Fruit fly (Drosophila melanogaster) whole organism, prepupa: ENCODE data around the gene CG32444.

Source experiments
- Blimp-1 ChIP-seq: fragments of 200-800 bp; sonication (Bioruptor generic); optimal IDR thresholded peaks from 3 replicates; lab custom pipeline; 2017; ENCODE audit warnings: missing biosample characterization, missing genetic modification characterization, mild to moderate bottlenecking, moderate library complexity, missing genetic modification reagents
- CG3919 ChIP-seq: fragments of 200-800 bp; sonication (Bioruptor generic); optimal IDR thresholded peaks from 3 replicates; lab custom pipeline; 2016; ENCODE audit warnings: missing biosample characterization, missing genetic modification characterization
- Eip78C ChIP-seq: fragments of 200-800 bp; sonication (Bioruptor generic); peaks from one replicate; lab custom pipeline; 2016; ENCODE audit warnings: missing biosample characterization, missing genetic modification characterization
- Eip93F ChIP-seq: fragments of 200-800 bp; sonication (Bioruptor generic); optimal IDR thresholded peaks from 2 replicates; lab custom pipeline; 2016; ENCODE audit warnings: missing biosample characterization, mild to moderate bottlenecking, missing genetic modification characterization
- Ets96B ChIP-seq: fragments of 200-800 bp; optimal IDR thresholded peaks from 2 replicates; lab custom pipeline; 2019; ENCODE audit warnings: missing biosample characterization, mild to moderate bottlenecking, missing genetic modification characterization, moderate library complexity
- Gug ChIP-seq: fragments of 200-800 bp; sonication (Bioruptor generic); IDR thresholded peaks from 2 replicates; pipeline ENCODE4 v1.3.6; 2022; ENCODE audit warnings: missing biosample characterization, missing genetic modification characterization
- Hr38 ChIP-seq: sonication (Bioruptor generic); optimal IDR thresholded peaks from 2 replicates; lab custom pipeline; 2016; ENCODE audit warnings: missing biosample characterization, missing genetic modification characterization
- Met ChIP-seq: fragments of 200-800 bp; sonication (Bioruptor generic); optimal IDR thresholded peaks from 3 replicates; lab custom pipeline; 2016; ENCODE audit warnings: missing biosample characterization, missing genetic modification characterization
- Sox14 ChIP-seq: fragments of 200-800 bp; sonication (Bioruptor generic); optimal IDR thresholded peaks from 3 replicates; lab custom pipeline; 2016; ENCODE audit warnings: missing biosample characterization, missing genetic modification characterization
- cyc ChIP-seq: fragments of 200-800 bp; sonication (Bioruptor generic); optimal IDR thresholded peaks from 3 replicates; lab custom pipeline; 2016; ENCODE audit warnings: missing biosample characterization, missing genetic modification characterization

DNA sequence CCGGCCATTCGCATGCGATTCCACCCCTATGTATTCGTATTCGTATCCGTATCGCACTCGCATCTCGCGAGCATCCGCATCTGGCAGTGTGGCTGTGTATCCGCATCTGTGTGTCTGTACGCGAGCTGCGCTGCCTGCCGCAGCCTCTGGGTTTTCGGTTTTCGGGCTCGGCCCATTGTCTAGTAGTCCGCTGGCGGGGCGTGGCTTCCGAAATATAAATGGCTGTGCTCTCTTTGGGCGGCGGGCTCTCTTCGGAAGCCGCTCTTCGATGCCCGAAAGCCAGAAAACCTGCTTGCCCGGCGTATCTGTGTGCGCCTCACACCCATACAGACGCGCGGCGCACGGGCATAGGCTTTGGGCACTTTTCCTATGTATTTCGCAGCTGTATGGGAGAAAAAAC is 38.4 kb upstream of the CG32444 start:
- no peak for TF ChIP-seq Gug (GFP tag; lab: Robert Waterston, UW)
- TF ChIP-seq Met (GFP tag; lab: Kevin White, UChicago): no peak
- no peak for TF ChIP-seq Hr38
- TF ChIP-seq CG3919 (GFP tag; lab: Kevin White, UChicago): no peak
- TF ChIP-seq Ets96B (tag; lab: Kevin White, UChicago): no peak
- no peak for TF ChIP-seq Eip93F (GFP tag; lab: Kevin White, UChicago)
- no peak for TF ChIP-seq Blimp-1 (GFP tag; lab: Kevin White, UChicago)
- no peak for TF ChIP-seq Sox14 (GFP tag; lab: Kevin White, UChicago)
- no peak for TF ChIP-seq cyc (GFP tag; lab: Kevin White, UChicago)
- peak; percentile 46 for TF ChIP-seq Eip78C
